Fruit fly (Drosophila melanogaster): ENCODE results near the gene Aladin.

Gene Aladin

DNA sequence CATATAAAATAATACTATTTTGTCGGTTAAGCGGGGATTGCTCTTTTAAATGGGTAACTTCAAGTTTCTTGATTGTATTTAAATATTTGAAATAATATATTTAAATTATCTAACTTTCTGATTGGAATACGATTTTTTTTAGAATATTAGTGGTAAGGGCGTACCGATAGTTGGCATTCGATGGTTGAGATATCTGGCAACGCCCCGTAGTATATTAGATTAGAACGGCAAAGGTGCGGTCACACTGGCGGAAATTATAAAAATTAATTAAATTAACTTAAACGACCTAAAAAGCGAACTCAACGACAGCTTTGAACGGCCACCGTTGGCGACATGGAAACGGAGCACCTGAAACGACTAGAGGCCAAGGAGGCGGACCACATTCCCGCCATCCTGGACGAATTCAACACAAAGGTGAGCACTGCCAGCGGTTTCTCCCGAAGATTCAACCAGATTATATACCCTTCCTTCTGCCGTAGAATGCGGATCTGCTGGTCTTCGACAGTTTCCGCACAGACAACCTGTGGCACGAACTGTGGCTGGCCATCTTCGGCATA, 17.2 kb upstream of the Aladin start, which contains the start of gene ric8a:
Gene ric8a, plus strand, starts transcription at position 205 of the 557 bp plus-strand sequence.
- peak; percentile 20 for TF ChIP-seq CG14711 (tag; optimal IDR thresholded peaks at IDR 0.05)
- peak; percentile 7 for TF ChIP-seq tj (GFP tag; optimal IDR thresholded peaks at IDR 0.05)
- no peak for TF ChIP-seq CG12768 (GFP tag; optimal IDR thresholded peaks at IDR 0.05)
- no peak for TF ChIP-seq CG1620 (GFP tag; optimal IDR thresholded peaks at IDR 0.05)
- TF ChIP-seq ovo (GFP tag; optimal IDR thresholded peaks at IDR 0.05): no peak
- peak; percentile 19 for TF ChIP-seq Mnt (GFP tag; optimal IDR thresholded peaks at IDR 0.05)
- peak; percentile 4 for TF ChIP-seq CG11617 (GFP tag; optimal IDR thresholded peaks at IDR 0.05)

DNA sequence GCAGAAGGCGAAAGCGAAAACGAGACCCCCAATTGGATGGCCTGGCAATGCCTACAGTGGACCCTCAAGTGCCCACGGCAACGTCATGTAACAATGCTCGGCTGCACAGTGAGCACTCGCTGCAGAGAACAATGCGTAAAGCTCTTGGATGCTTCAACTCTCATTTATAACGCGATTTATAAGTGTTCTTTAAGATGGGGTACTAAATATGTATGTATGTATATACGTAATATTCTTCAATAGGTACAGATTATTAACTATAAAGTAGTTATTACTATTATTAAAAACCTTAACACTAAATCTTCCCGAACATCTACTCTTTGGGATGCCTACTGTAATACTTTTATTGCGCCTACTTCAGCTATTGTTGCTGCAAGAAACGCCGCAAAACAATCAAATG, 7.1 kb upstream of the Aladin start:
- TF ChIP-seq Hr96 (GFP tag; optimal IDR thresholded peaks at IDR 0.05) (no peak), cic (GFP tag; optimal IDR thresholded peaks at IDR 0.05) (no peak), tj (GFP tag; optimal IDR thresholded peaks at IDR 0.05) (no peak), Clk (GFP tag; optimal IDR thresholded peaks at IDR 0.05) (no peak)

DNA sequence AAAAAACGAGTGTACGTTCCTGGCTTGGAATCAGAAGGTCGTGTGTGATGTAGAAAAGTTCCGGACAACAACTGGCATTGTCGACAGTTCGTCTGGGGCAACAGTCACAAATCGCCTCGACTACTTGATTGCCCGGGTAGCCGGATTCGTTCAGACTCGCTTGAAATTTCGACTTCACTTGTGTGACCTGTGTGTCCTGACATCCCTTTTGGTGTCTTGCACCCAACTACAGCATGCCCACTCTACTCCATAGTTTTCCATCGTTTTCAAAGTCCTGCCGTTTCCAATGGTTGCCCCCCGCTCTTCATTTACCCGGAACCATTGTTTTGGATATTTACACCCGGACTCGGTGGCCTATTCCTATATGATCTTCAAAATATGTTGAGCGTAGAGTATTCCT, 5.6 kb upstream of the Aladin start, which contains the start of gene Erk7:
Gene Erk7, minus strand, starts transcription at position 101 of the 400 bp plus-strand sequence.
- TF ChIP-seq CG7101 (tag; optimal IDR thresholded peaks at IDR 0.05) (no peak), CG33017 (tag; optimal IDR thresholded peaks at IDR 0.05) (no peak), CG14711 (tag; optimal IDR thresholded peaks at IDR 0.05) (no peak), cic (GFP tag; optimal IDR thresholded peaks at IDR 0.05) (no peak), Hr96 (GFP tag; optimal IDR thresholded peaks at IDR 0.05) (no peak), tj (GFP tag; optimal IDR thresholded peaks at IDR 0.05) (no peak), pad (GFP tag; optimal IDR thresholded peaks at IDR 0.05) (no peak), CG5204 (GFP tag; optimal IDR thresholded peaks at IDR 0.05) (no peak), Mnt (GFP tag; optimal IDR thresholded peaks at IDR 0.05) (no peak), CG11617 (GFP tag; optimal IDR thresholded peaks at IDR 0.05) (no peak), Crg-1 (GFP tag; optimal IDR thresholded peaks at IDR 0.05) (no peak), cnc (optimal IDR thresholded peaks at IDR 0.05) (no peak), CG12768 (GFP tag; optimal IDR thresholded peaks at IDR 0.05) (no peak), CG1620 (GFP tag; optimal IDR thresholded peaks at IDR 0.05) (no peak)

DNA sequence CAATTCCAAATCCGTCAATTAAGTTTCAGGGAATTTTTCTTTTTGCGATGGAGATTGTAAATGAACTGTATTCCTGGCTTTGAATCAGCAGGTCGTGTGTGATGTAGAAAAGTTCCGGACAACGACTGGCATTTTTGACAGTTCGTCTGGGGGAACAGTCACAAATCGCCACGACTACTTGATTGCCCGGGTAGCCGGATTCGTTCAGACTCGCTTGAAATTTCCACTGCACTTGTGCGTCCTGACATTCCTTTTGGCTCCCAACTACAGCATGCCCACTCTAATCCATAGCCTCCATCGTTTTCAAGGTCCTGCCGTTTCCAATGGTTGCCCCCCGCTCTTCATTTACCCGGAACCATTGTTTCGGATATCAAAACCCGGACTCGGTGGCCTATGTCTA, 3.4 kb upstream of the Aladin start, which contains the start of gene CG17440:
Gene CG17440, minus strand, starts transcription at position 101 of the 400 bp plus-strand sequence.
- TF ChIP-seq CG14711 (tag; optimal IDR thresholded peaks at IDR 0.05): no peak
- TF ChIP-seq CG12768 (GFP tag; optimal IDR thresholded peaks at IDR 0.05): no peak
- TF ChIP-seq Mnt (GFP tag; optimal IDR thresholded peaks at IDR 0.05): no peak

DNA sequence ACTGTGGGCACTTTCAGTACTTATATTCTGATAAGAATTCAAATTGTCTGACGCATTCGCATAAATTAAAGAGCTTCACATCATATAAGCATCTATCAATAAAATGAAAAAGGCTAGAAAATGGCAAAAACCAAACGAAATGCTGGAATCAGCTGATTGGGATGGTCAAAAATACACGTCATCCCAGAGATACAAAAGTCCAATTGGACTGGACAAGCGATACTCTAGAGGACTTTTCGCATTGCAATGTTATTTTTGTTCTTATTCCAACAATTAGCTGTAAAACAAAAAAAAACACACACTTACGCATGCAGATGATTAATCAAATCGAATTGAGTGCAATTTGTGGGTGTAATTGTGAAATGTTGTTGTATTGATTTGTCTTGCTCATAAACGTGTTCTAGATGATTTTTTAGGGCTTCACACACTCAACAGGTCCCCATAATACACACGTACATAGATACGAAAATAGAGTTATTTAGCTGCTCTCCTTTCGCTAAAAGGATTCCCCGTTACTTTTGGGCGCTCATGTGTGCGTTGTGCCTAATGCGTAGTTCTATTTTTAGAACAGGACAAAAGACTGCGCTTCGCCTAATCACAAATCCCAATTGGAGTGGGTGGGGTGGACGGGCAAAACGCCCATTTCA, 8.9 kb downstream of the Aladin start:
- no peak for TF ChIP-seq CG12768 (GFP tag; optimal IDR thresholded peaks at IDR 0.05)
- TF ChIP-seq pad (GFP tag; optimal IDR thresholded peaks at IDR 0.05): peak; percentile 40

DNA sequence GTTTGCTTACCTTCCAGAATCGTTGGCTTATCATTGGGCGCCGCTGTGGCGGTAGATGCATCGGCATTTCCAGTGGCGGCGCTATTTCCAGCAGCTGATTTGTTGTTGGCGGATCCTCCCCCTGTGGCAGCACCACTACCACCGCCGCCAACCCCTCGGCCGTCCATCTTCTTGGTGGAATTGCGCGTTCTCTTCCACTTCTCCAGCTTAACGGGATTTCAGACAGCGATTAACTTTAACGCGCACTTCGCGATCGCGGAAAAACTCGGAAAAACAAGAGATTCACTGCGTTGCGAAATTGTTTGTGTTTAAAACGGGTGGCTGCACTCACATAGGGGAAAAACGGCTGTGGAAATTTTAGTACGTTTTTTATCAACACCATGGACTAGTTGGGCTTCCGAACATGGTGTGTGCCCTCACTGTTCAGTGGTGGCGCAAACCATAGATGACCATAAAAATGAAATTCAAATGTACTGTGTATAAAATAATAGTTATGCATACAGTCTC, 9.6 kb downstream of the Aladin start, which contains the start of gene c11.1:
Gene c11.1, minus strand, starts transcription at position 335 of the 507 bp plus-strand sequence.
- TF ChIP-seq pad (GFP tag; optimal IDR thresholded peaks at IDR 0.05) (no peak), bab1 (GFP tag; optimal IDR thresholded peaks at IDR 0.05) (peak; percentile 49), CG14711 (tag; optimal IDR thresholded peaks at IDR 0.05) (no peak), tj (GFP tag; optimal IDR thresholded peaks at IDR 0.05) (peak; percentile 9), CG7045 (GFP tag; optimal IDR thresholded peaks at IDR 0.05) (no peak), Crg-1 (GFP tag; optimal IDR thresholded peaks at IDR 0.05) (no peak), toe (GFP tag; optimal IDR thresholded peaks at IDR 0.05) (no peak), Mnt (GFP tag; optimal IDR thresholded peaks at IDR 0.05) (peak; percentile 56), CG11617 (GFP tag; optimal IDR thresholded peaks at IDR 0.05) (no peak), Hr96 (GFP tag; optimal IDR thresholded peaks at IDR 0.05) (no peak), cic (GFP tag; optimal IDR thresholded peaks at IDR 0.05) (no peak), CG7101 (tag; optimal IDR thresholded peaks at IDR 0.05) (no peak), kay (GFP tag; ENCODE audit: borderline replicate concordance) (no peak), CG1620 (GFP tag; optimal IDR thresholded peaks at IDR 0.05) (no peak), CG12768 (GFP tag; optimal IDR thresholded peaks at IDR 0.05) (no peak), CG33017 (tag; optimal IDR thresholded peaks at IDR 0.05) (no peak)

DNA sequence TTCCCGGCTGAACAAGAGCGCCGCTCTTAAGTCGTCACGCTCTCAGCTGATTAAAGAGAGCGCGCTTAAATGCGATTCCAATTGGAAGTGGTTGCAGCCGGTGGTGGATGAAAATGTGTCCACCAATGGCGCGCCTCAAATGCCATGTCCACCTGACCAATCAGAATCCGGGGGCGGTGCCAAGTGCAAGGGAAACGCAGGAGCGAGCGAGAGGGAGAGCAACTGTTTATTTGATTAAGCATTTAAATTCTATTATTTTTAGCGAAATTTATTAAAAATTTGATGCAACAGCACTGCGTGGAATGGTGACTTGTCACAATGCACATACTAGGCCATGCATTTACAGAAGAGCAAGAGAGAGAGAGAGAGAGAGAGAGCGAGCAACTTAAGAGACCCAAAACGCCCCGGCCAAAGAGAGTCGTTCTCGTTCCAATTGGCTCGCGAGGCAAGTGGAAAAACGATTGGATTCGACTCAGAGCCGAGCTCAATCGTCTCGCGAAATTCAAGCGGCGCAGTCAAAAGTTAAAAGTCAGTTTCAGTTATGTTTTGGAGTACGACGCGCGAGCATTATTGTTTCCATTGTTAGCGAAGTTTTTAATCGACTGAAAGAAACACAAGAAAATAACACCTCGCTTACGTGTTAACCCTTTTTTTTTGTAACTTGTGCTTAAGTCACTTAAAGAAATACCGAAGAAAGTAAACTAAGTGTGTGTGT, 11.0 kb downstream of the Aladin start, which contains the start of gene lz:
Gene lz, plus strand, starts transcription at position 626 of the 715 bp plus-strand sequence.
- TF ChIP-seq Hr96 (GFP tag; optimal IDR thresholded peaks at IDR 0.05) (no peak), kay (GFP tag; ENCODE audit: borderline replicate concordance) (no peak), Clk (GFP tag; optimal IDR thresholded peaks at IDR 0.05) (no peak), CG12768 (GFP tag; optimal IDR thresholded peaks at IDR 0.05) (no peak), pad (GFP tag; optimal IDR thresholded peaks at IDR 0.05) (no peak), Crg-1 (GFP tag; optimal IDR thresholded peaks at IDR 0.05) (no peak), CG7045 (GFP tag; optimal IDR thresholded peaks at IDR 0.05) (no peak), bab1 (GFP tag; optimal IDR thresholded peaks at IDR 0.05) (no peak), CG7101 (tag; optimal IDR thresholded peaks at IDR 0.05) (no peak), CG5204 (GFP tag; optimal IDR thresholded peaks at IDR 0.05) (no peak), tj (GFP tag; optimal IDR thresholded peaks at IDR 0.05) (no peak)
